Fruit fly (Drosophila melanogaster) whole organism: ENCODE results near the gene Trs20.

Source experiments
- CG8478 ChIP-seq: fragments of >200 bp; optimal IDR thresholded peaks from 2 replicates; lab custom pipeline; 2018; ENCODE audit warnings: inconsistent platforms
- EcR ChIP-seq, 2 experiments: fragments of >200 bp; optimal IDR thresholded peaks; 2 replicates each; lab custom pipeline; 2017; ENCODE audit warnings: missing biosample characterization in 2 of 2, missing genetic modification characterization in 2 of 2, missing genetic modification reagents in 2 of 2
- pan ChIP-seq: fragments of >200 bp; optimal IDR thresholded peaks from 2 replicates; lab custom pipeline; 2017
- psq ChIP-seq: fragments of >200 bp; optimal IDR thresholded peaks from 2 replicates; lab custom pipeline; 2017
- usp ChIP-seq: fragments of >200 bp; optimal IDR thresholded peaks from 2 replicates; lab custom pipeline; 2017; ENCODE audit warnings: missing biosample characterization, missing genetic modification characterization, mixed read lengths

- no peak for TF ChIP-seq psq (lab: Kevin White, UChicago)
- TF ChIP-seq pan (lab: Kevin White, UChicago), result no peak
- TF ChIP-seq usp (GFP tag; lab: Kevin White, UChicago), result no peak
- no peak for TF ChIP-seq CG8478
- TF ChIP-seq EcR (GFP tag; optimal IDR thresholded peaks at IDR 0.05; lab: Kevin White, UChicago), result no peak
These were observed 15.1 kb upstream of the Trs20 start for dm6 chr3L:16146539-16146934.
